Fruit fly (Drosophila melanogaster): Measurements from ENCODE around the gene ACXB.

The ACXB gene

DNA sequence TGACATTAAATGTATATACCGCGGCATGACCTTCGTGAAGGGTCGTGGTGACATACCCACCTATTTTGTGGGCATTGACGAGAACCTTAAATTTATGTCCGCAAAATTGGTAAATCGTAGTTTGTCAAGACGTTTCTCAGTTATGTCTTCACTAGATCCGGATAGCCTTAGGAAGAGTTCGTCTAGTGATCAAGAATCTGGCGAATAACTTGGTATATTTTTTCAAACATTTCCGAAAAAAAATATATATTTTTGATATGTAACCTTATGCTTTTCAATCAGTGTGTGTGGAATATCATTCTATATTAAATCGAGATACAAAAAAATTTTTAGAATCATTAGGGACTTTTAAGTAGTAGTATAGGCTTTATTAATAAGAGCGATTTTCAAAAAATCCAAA, at the start of gene ACXB:
Gene ACXB (plus strand): TSS at position 301 of the 400 bp plus-strand sequence.
- TF ChIP-seq CG8478 (optimal IDR thresholded peaks at IDR 0.05), result no peak
- TF ChIP-seq CTCF (optimal IDR thresholded peaks at IDR 0.05), result no peak

DNA sequence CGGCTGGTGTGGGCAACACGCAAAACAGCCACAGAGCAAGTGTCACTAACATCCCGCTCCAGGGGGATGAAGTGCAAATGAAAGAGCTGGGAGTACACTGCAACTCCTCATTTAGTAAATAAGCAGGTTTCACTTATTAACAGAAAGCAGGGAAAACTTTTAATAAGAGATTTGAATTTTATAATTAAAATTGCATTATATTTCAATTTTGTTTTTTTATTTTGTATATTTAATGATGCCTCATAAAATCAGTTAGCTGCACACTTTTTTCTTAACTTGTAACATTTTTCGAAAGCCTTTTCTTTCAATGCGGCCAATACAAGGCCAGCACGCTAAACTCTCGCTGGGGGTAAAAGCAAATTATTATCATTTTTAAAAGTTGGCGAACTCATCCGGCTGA, 49.1 kb upstream of the ACXB start:
- TF ChIP-seq CG8478 (optimal IDR thresholded peaks at IDR 0.05) (no peak), CTCF (optimal IDR thresholded peaks at IDR 0.05) (no peak)

- TF ChIP-seq CG8478 (optimal IDR thresholded peaks at IDR 0.05), result no peak
- TF ChIP-seq CTCF (optimal IDR thresholded peaks at IDR 0.05), result peak; percentile 73 to 75
Observed at dm6 chr2L:12880429-12880828, 36.2 kb upstream of the ACXB start.

dm6 chr2L:12891651-12892050, 25.0 kb upstream of the ACXB start:
- TF ChIP-seq CTCF (optimal IDR thresholded peaks at IDR 0.05) (no peak), CG8478 (optimal IDR thresholded peaks at IDR 0.05) (no peak)

DNA sequence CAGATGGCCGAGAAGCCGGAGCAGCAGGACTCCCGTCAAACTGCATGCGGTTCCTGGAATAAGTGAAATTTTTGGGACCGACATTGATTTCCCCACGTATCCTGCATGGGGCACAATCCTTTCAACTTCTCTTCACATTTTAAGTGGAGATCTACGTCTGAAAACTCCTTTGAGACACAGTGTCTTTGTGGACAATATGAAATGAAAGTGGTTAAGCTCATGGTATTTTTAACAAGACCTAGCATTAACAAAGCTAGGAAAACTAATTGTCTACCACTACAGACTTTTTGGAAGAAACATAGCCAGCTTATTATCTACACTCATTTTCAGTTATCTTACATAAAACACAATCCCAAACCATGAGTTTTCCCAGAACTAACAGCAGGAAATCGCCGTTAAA, 4.4 kb upstream of the ACXB start, which contains the start of gene ACXC:
Gene ACXC (plus strand): TSS at position 301 of the 400 bp plus-strand sequence.
- TF ChIP-seq CG8478 (optimal IDR thresholded peaks at IDR 0.05) (no peak), CTCF (optimal IDR thresholded peaks at IDR 0.05) (no peak)

dm6 chr2L:12920791-12921190, 4.2 kb downstream of the ACXB start, which contains the start of gene ACXA:
Gene ACXA, plus strand, starts transcription at chr2L:12921091.
- TF ChIP-seq CTCF (optimal IDR thresholded peaks at IDR 0.05) (no peak), CG8478 (optimal IDR thresholded peaks at IDR 0.05) (no peak)

DNA sequence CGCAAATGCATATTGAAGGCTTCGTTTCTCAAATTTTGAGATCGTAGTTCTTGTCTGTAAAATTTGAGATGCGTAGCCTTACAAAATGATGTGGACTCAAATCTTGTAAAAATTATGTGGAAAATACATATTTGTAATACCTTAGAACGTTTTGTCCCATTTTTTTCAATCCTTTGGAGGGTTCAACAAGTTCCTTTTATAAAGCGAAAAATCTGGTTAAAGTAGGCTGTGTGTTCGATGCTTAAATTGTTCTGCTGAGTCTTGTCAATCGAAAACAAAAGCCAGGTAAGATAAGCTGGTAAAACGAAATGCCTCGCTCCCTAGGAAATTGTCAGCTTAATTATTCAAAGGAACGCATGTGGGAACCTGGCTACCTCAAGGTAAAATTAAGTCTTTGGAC, 8.7 kb downstream of the ACXB start, which contains the start of gene ACXE:
Gene ACXE (plus strand): TSS at position 301 of the 400 bp plus-strand sequence.
- TF ChIP-seq CTCF (optimal IDR thresholded peaks at IDR 0.05), result no peak
- TF ChIP-seq CG8478 (optimal IDR thresholded peaks at IDR 0.05), result no peak

- TF ChIP-seq CG8478 (optimal IDR thresholded peaks at IDR 0.05) (no peak), CTCF (optimal IDR thresholded peaks at IDR 0.05) (no peak)
Observed at dm6 chr2L:12932996-12933395, 16.4 kb downstream of the ACXB start.

dm6 chr2L:12950682-12951081, 34.1 kb downstream of the ACXB start:
- TF ChIP-seq CG8478 (optimal IDR thresholded peaks at IDR 0.05), result no peak
- TF ChIP-seq CTCF (optimal IDR thresholded peaks at IDR 0.05), result no peak

DNA sequence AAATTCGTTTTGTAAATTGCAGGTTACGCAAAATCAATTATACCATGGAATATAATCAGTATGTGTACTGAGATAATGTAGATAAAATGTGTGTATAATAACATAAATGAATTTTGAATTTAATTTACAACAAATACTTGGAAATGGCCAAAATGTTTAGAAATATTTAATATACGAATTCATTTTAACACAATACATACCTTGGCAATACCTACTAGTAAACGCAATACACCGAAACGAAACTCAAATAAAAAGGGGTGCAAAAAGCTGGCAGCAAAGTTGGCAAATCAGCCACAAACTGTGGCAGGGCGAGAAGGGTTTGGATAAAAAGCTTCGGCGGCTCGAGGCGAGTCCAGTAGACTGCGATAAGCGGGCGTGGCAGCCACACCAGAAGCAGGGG, 49.7 kb downstream of the ACXB start, which contains the start of gene CG16800:
Gene CG16800 (plus strand): TSS at position 301 of the 400 bp plus-strand sequence.
- TF ChIP-seq CTCF (optimal IDR thresholded peaks at IDR 0.05), result no peak
- TF ChIP-seq CG8478 (optimal IDR thresholded peaks at IDR 0.05), result no peak

- TF ChIP-seq CG8478 (optimal IDR thresholded peaks at IDR 0.05) (no peak), CTCF (optimal IDR thresholded peaks at IDR 0.05) (no peak)
Observed at dm6 chr2L:12969569-12969968, 53.0 kb downstream of the ACXB start.
